Worm (Caenorhabditis elegans): ENCODE measurements around the gene C25E10.7.

DNA sequence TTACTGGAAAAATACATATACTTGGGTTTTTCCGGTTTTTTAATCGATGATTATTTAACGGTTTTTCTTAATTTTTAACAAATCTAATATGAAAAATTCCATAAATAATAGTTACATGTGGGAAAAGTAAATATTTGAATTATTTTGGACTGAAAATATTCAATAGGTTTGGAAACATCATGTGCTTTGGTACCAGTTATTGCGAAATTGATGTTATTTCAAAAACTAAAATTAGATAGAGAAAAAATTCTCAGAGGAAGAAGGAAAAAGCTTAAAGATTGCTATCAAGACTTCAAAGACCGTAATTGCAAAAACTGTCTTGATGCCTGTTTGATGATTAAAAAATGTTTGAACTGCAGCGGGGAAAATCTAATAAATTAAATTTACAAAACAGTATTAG, 14.0 kb upstream of the C25E10.7 start:
- TF ChIP-seq F33H1.4 (GFP tag; IDR thresholded peaks at IDR 0.05) (no peak), unc-130 (GFP tag; optimal IDR thresholded peaks at IDR 0.05) (no peak)
